Fruit fly (Drosophila melanogaster) whole organism, embryonic: ENCODE results near the gene CG14694.

ENCODE experiments used
- Adf1 ChIP-seq: fragments of 200-800 bp; sonication (Bioruptor generic); IDR thresholded peaks from 2 replicates; pipeline ENCODE4 v1.3.6; 2022; ENCODE audit warnings: missing biosample characterization, missing genetic modification characterization
- Antp ChIP-seq: fragments of 200-800 bp; sonication (Bioruptor generic); optimal IDR thresholded peaks from 3 replicates; lab custom pipeline; 2016; ENCODE audit warnings: missing biosample characterization, missing genetic modification characterization
- Blimp-1 ChIP-seq: fragments of 200-800 bp; sonication (Bioruptor generic); optimal IDR thresholded peaks from 3 replicates; lab custom pipeline; 2018; ENCODE audit warnings: missing biosample characterization, missing genetic modification characterization, mild to moderate bottlenecking, moderate library complexity, missing genetic modification reagents
- CG1233 ChIP-seq: fragments of 200-800 bp; sonication (Bioruptor generic); optimal IDR thresholded peaks from 4 replicates; lab custom pipeline; 2018; ENCODE audit warnings: missing biosample characterization, mild to moderate bottlenecking, missing genetic modification characterization
- CG12744 ChIP-seq: fragments of 200-800 bp; sonication (Bioruptor generic); optimal IDR thresholded peaks from 2 replicates; lab custom pipeline; 2016; ENCODE audit warnings: missing biosample characterization, missing genetic modification characterization
- CG13296 ChIP-seq: fragments of 200-800 bp; sonication (Bioruptor generic); optimal IDR thresholded peaks from 3 replicates; lab custom pipeline; 2018; ENCODE audit warnings: missing biosample characterization, mild to moderate bottlenecking, missing genetic modification characterization
- CG13424 ChIP-seq: fragments of 200-800 bp; sonication (Bioruptor generic); optimal IDR thresholded peaks from 2 replicates; lab custom pipeline; 2019; ENCODE audit warnings: missing biosample characterization, mild to moderate bottlenecking, missing genetic modification characterization, moderate library complexity
- CG14441 ChIP-seq: fragments of 200-800 bp; sonication (Bioruptor generic); IDR thresholded peaks from 2 replicates; pipeline ENCODE4 v1.3.6; 2022; ENCODE audit warnings: missing biosample characterization, missing genetic modification characterization
- CG15011 ChIP-seq: fragments of 200-800 bp; sonication (Bioruptor generic); optimal IDR thresholded peaks from 3 replicates; lab custom pipeline; 2018; ENCODE audit warnings: missing biosample characterization, mild to moderate bottlenecking, missing genetic modification characterization
- CG16779 ChIP-seq: fragments of 200-800 bp; sonication (Bioruptor generic); IDR thresholded peaks from 2 replicates; pipeline ENCODE4 v1.3.6; 2022; ENCODE audit warnings: missing biosample characterization, missing genetic modification characterization
- CG1832 ChIP-seq: fragments of 200-800 bp; sonication (Bioruptor generic); optimal IDR thresholded peaks from 2 replicates; lab custom pipeline; 2017; ENCODE audit warnings: missing biosample characterization, mild to moderate bottlenecking, missing genetic modification characterization, inconsistent platforms
- CG2120 ChIP-seq: fragments of 200-800 bp; sonication (Bioruptor generic); optimal IDR thresholded peaks from 3 replicates; lab custom pipeline; 2016; ENCODE audit warnings: missing biosample characterization, missing genetic modification characterization
- CG4424 ChIP-seq: fragments of 200-800 bp; sonication (Bioruptor generic); optimal IDR thresholded peaks from 3 replicates; lab custom pipeline; 2016; ENCODE audit warnings: missing biosample characterization, missing genetic modification characterization
- CG6854 ChIP-seq: fragments of 200-800 bp; sonication (Bioruptor generic); optimal IDR thresholded peaks from 3 replicates; lab custom pipeline; 2017; ENCODE audit warnings: missing biosample characterization, mild to moderate bottlenecking, missing genetic modification characterization
- CG8478 ChIP-seq: fragments of >200 bp; optimal IDR thresholded peaks from 2 replicates; lab custom pipeline; 2018
- Dbx ChIP-seq: fragments of 200-800 bp; sonication (Bioruptor generic); IDR thresholded peaks from 3 replicates; pipeline ENCODE4 v1.3.6; 2022; ENCODE audit warnings: missing biosample characterization, missing genetic modification characterization
- Eip74EF ChIP-seq, 2 experiments: fragments of 200-800 bp in 1 of 2; fragments of >200 bp in 1 of 2; sonication (Bioruptor generic) in 1 of 2; optimal IDR thresholded peaks; 2 replicates each; lab custom pipeline; 2017 to 2019; ENCODE audit warnings: missing biosample characterization in 2 of 2, missing genetic modification characterization in 2 of 2, mild to moderate bottlenecking in 1 of 2, moderate library complexity in 1 of 2
- Ets65A ChIP-seq: fragments of 200-800 bp; sonication (Bioruptor generic); peaks from one replicate; lab custom pipeline; 2016; ENCODE audit warnings: missing biosample characterization, missing genetic modification characterization
- HLH3B ChIP-seq: fragments of 200-800 bp; sonication (Bioruptor generic); IDR thresholded peaks from 2 replicates; pipeline ENCODE4 v1.3.6; 2022; ENCODE audit warnings: missing biosample characterization, missing genetic modification characterization
- HLH4C ChIP-seq: fragments of 200-800 bp; sonication (Bioruptor generic); IDR thresholded peaks from 3 replicates; pipeline ENCODE4 v1.3.6; 2022; ENCODE audit warnings: missing biosample characterization, missing genetic modification characterization; ENCODE audit not compliant: partially characterized antibody
- Hand ChIP-seq: fragments of 200-800 bp; sonication (Bioruptor generic); optimal IDR thresholded peaks from 2 replicates; lab custom pipeline; 2017; ENCODE audit warnings: mild to moderate bottlenecking, missing biosample characterization, missing genetic modification reagents, missing genetic modification characterization
- NFAT ChIP-seq: fragments of 200-800 bp; sonication (Bioruptor generic); IDR thresholded peaks from 2 replicates; pipeline ENCODE4 v1.3.6; 2022; ENCODE audit warnings: missing biosample characterization, missing genetic modification characterization
- Rfx ChIP-seq: fragments of 200-800 bp; sonication (Bioruptor generic); IDR thresholded peaks from 2 replicates; pipeline ENCODE4 v1.3.6; 2022; ENCODE audit warnings: missing biosample characterization, missing genetic modification characterization
- Trl ChIP-seq, 3 experiments: fragments of >200 bp in 2 of 3; fragments of 200-800 bp in 1 of 3; sonication (Bioruptor generic) in 1 of 3; optimal IDR thresholded peaks; 2 replicates in 1 of 3; 3 replicates in 2 of 3; lab custom pipeline; 2016 to 2017; ENCODE audit warnings: missing biosample characterization in 1 of 3, missing genetic modification characterization in 1 of 3
- Xrp1 ChIP-seq: fragments of 200-800 bp; sonication (Bioruptor generic); IDR thresholded peaks from 2 replicates; pipeline ENCODE4 v1.3.6; 2022; ENCODE audit warnings: missing biosample characterization, missing genetic modification characterization
- bowl ChIP-seq: fragments of 200-800 bp; sonication (Bioruptor generic); IDR thresholded peaks from 2 replicates; pipeline ENCODE4 v1.3.6; 2022; ENCODE audit warnings: missing biosample characterization, missing genetic modification characterization
- br ChIP-seq: fragments of >200 bp; optimal IDR thresholded peaks from 2 replicates; lab custom pipeline; 2017
- bsh ChIP-seq, 2 experiments: fragments of 200-800 bp; sonication (Bioruptor generic); optimal IDR thresholded peaks; 2 replicates each; lab custom pipeline; 2017 to 2018; ENCODE audit warnings: mild to moderate bottlenecking in 2 of 2, missing biosample characterization in 2 of 2, missing genetic modification characterization in 2 of 2, moderate library complexity in 1 of 2
- chm ChIP-seq: fragments of 200-800 bp; sonication (Bioruptor generic); IDR thresholded peaks from 2 replicates; pipeline ENCODE4 v1.3.6; 2022; ENCODE audit warnings: missing biosample characterization, missing genetic modification characterization
- ci ChIP-seq: fragments of 200-800 bp; sonication (Bioruptor generic); IDR thresholded peaks from 3 replicates; pipeline ENCODE4 v1.3.6; 2022; ENCODE audit warnings: missing biosample characterization, missing genetic modification characterization
- hkb ChIP-seq, 2 experiments: fragments of 200-800 bp in 1 of 2; fragments of >200 bp in 1 of 2; sonication (Bioruptor generic) in 1 of 2; IDR thresholded peaks in 1 of 2; optimal IDR thresholded peaks in 1 of 2; 2 replicates each; pipeline versions ENCODE4 v1.3.6 to Lab custom; 2017 to 2022; ENCODE audit warnings: missing biosample characterization in 1 of 2, missing genetic modification characterization in 1 of 2
- kni ChIP-seq: fragments of 200-800 bp; sonication (Bioruptor generic); optimal IDR thresholded peaks from 3 replicates; lab custom pipeline; 2017; ENCODE audit warnings: mild to moderate bottlenecking, missing biosample characterization, missing genetic modification reagents, missing genetic modification characterization
- lbe ChIP-seq: fragments of 200-800 bp; sonication (Bioruptor generic); optimal IDR thresholded peaks from 2 replicates; lab custom pipeline; 2016; ENCODE audit warnings: missing biosample characterization, mild to moderate bottlenecking, missing genetic modification characterization
- lmd ChIP-seq: fragments of 200-800 bp; sonication (Bioruptor generic); IDR thresholded peaks from 2 replicates; pipeline ENCODE4 v1.3.6; 2022; ENCODE audit warnings: missing biosample characterization, missing genetic modification characterization
- lov ChIP-seq, 2 experiments: fragments of 200-800 bp in 1 of 2; fragments of >200 bp in 1 of 2; sonication (Bioruptor generic) in 1 of 2; IDR thresholded peaks in 1 of 2; optimal IDR thresholded peaks in 1 of 2; 2 replicates in 1 of 2; 3 replicates in 1 of 2; pipeline versions ENCODE4 v1.3.6 to Lab custom; 2017 to 2022; ENCODE audit warnings: missing biosample characterization in 1 of 2, missing genetic modification characterization in 1 of 2
- mirr ChIP-seq: fragments of 200-800 bp; sonication (Bioruptor generic); optimal IDR thresholded peaks from 3 replicates; lab custom pipeline; 2018; ENCODE audit warnings: missing biosample characterization, mild to moderate bottlenecking, missing genetic modification characterization
- peb ChIP-seq: fragments of 200-800 bp; sonication (Bioruptor generic); IDR thresholded peaks from 2 replicates; pipeline ENCODE4 v1.3.6; 2022; ENCODE audit warnings: missing biosample characterization, missing genetic modification characterization
- prd ChIP-seq, 3 experiments: fragments of >200 bp in 2 of 3; fragments of 200-800 bp in 1 of 3; sonication (Bioruptor generic) in 1 of 3; optimal IDR thresholded peaks in 2 of 3; IDR thresholded peaks in 1 of 3; 2 replicates in 2 of 3; 3 replicates in 1 of 3; pipeline versions ENCODE4 v1.3.6 to Lab custom; 2017 to 2022; ENCODE audit warnings: missing biosample characterization in 1 of 3, missing genetic modification characterization in 1 of 3
- ranshi ChIP-seq: fragments of 200-800 bp; sonication (Bioruptor generic); IDR thresholded peaks from 2 replicates; pipeline ENCODE4 v1.3.6; 2022; ENCODE audit warnings: missing biosample characterization, missing genetic modification characterization
- rib ChIP-seq: fragments of 200-800 bp; sonication (Bioruptor generic); IDR thresholded peaks from 2 replicates; pipeline ENCODE4 v1.3.6; 2022; ENCODE audit warnings: missing biosample characterization, missing genetic modification characterization
- sob ChIP-seq: fragments of 200-800 bp; sonication (Bioruptor generic); IDR thresholded peaks from 2 replicates; pipeline ENCODE4 v1.3.6; 2022; ENCODE audit warnings: missing biosample characterization, missing genetic modification characterization
- sug ChIP-seq: fragments of 200-800 bp; optimal IDR thresholded peaks from 2 replicates; lab custom pipeline; 2019; ENCODE audit warnings: missing biosample characterization, mild to moderate bottlenecking, missing genetic modification characterization, moderate library complexity
- tap ChIP-seq: fragments of 200-800 bp; optimal IDR thresholded peaks from 3 replicates; lab custom pipeline; 2019; ENCODE audit warnings: missing biosample characterization, mild to moderate bottlenecking, missing genetic modification characterization, moderate library complexity
- unpg ChIP-seq: fragments of 200-800 bp; sonication (Bioruptor generic); optimal IDR thresholded peaks from 3 replicates; lab custom pipeline; 2018; ENCODE audit warnings: missing biosample characterization, mild to moderate bottlenecking, missing genetic modification characterization, moderate library complexity
- wek ChIP-seq: fragments of 200-800 bp; sonication (Bioruptor generic); optimal IDR thresholded peaks from 3 replicates; lab custom pipeline; 2018; ENCODE audit warnings: missing biosample characterization, mild to moderate bottlenecking, missing genetic modification characterization, moderate library complexity
- zen2 ChIP-seq: fragments of 200-800 bp; sonication (Bioruptor generic); IDR thresholded peaks from 3 replicates; pipeline ENCODE4 v1.3.6; 2022; ENCODE audit warnings: missing biosample characterization, missing genetic modification characterization; ENCODE audit not compliant: partially characterized antibody

Gene CG14694

DNA sequence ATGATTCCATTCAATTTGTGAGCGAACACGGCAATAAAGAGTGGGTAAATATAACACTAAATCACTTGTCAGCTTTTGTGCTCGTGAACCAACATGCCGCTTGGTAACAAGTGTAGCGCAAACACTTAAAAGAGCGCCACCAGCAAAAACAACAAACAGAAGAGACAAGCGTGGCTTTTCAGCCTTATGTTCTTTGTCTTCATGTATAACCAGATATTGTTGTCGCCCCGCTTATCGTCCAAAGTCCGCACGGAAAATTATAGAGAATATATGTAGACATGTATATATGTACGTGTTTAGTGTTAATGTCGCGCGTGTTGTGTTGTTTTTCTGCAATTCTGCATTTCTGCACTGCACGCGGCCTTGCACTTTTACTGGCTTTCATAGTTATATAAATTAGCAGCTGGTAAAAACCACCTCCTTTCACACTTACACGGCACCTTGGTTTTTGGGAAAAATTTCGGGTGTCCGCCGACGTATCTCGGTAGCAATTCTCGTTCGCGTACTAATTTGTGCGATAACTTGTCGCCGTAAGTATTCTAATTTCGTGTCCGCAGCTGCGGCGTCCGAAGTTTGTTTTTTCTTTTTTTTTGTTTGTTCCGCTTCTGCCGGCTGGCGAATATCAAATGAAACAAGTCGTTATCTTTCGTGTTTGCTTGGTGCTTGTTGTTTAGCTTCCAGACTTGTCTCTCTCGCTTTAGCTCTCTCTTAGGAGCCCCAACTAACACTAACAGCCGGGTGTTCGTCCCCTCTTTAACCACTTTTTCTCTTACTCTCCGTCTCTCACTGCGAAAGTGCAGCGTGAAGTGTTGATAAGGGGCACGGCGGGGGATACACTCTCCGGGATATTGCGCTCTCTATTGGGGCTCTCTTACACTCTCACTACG lies 29.3 kb upstream of the CG14694 start (continued):
- TF ChIP-seq mirr (GFP tag; lab: Kevin White, UChicago) (peak; percentile 82), ci (GFP tag; lab: Robert Waterston, UW) (peak; percentile 77), CG4424 (GFP tag; lab: Kevin White, UChicago) (peak; percentile 16), lmd (GFP tag; lab: Robert Waterston, UW) (peak; percentile 47; the same call in 1 of the 2 replicates), Antp (GFP tag; lab: Kevin White, UChicago) (peak; percentile 31), CG16779 (GFP tag; lab: Robert Waterston, UW) (peak; percentile 28; the same call in 1 of the 2 replicates), CG14441 (GFP tag; lab: Robert Waterston, UW) (peak; percentile 38; the same call in 1 of the 2 replicates), sob (GFP tag; lab: Robert Waterston, UW) (peak; percentile 6; the same call in 1 of the 2 replicates), Xrp1 (peak; percentile 19; the same call in 1 of the 2 replicates), Trl (optimal IDR thresholded peaks at IDR 0.05; lab: Kevin White, UChicago) (peak; percentile 96 to 97), Trl (GFP tag; optimal IDR thresholded peaks at IDR 0.05; lab: Kevin White, UChicago) (no peak), NFAT (GFP tag; lab: Robert Waterston, UW) (peak; percentile 78), ranshi (GFP tag; lab: Robert Waterston, UW) (no peak; the same call in 1 of the 2 replicates), unpg (GFP tag; lab: Kevin White, UChicago) (peak; percentile 35), prd (optimal IDR thresholded peaks at IDR 0.05; lab: Kevin White, UChicago) (no peak), prd (GFP tag; IDR thresholded peaks at IDR 0.05; lab: Robert Waterston, UW) (peak; percentile 41; the same call in 1 of the 3 replicates), zen2 (peak; percentile 66), CG12744 (GFP tag; lab: Kevin White, UChicago) (peak; percentile 6), CG2120 (GFP tag; lab: Kevin White, UChicago) (peak; percentile 43), Blimp-1 (GFP tag; lab: Kevin White, UChicago) (no peak), HLH4C (GFP tag; lab: Robert Waterston, UW) (no peak), peb (GFP tag; lab: Robert Waterston, UW) (no peak), CG15011 (GFP tag; lab: Kevin White, UChicago) (peak; percentile 2), bowl (no peak), rib (GFP tag; lab: Robert Waterston, UW) (peak; percentile 26; the same call in 1 of the 2 replicates), br (no peak), CG6854 (GFP tag; lab: Kevin White, UChicago) (no peak), Dbx (GFP tag; lab: Robert Waterston, UW) (peak; percentile 59; the same call in 2 of the 3 replicates), Rfx (GFP tag; lab: Robert Waterston, UW) (peak; percentile 80), CG13424 (tag; lab: Kevin White, UChicago) (peak; percentile 15), lbe (GFP tag; lab: Kevin White, UChicago) (peak; percentile 57), Adf1 (GFP tag; lab: Robert Waterston, UW) (peak; percentile 52; the same call in 1 of the 2 replicates), kni (GFP tag; lab: Kevin White, UChicago) (peak; percentile 23), CG1832 (GFP tag; lab: Kevin White, UChicago) (no peak), CG13296 (GFP tag; lab: Kevin White, UChicago) (peak; percentile 34), tap (peak; percentile 10), Hand (GFP tag; lab: Kevin White, UChicago) (peak; percentile 44), CG8478 (lab: Kevin White, UChicago) (no peak), HLH3B (GFP tag; lab: Robert Waterston, UW) (peak; percentile 48), chm (GFP tag; lab: Robert Waterston, UW) (peak; percentile 62), sug (tag; lab: Kevin White, UChicago) (peak; percentile 51), lov (optimal IDR thresholded peaks at IDR 0.05; lab: Kevin White, UChicago) (no peak), lov (GFP tag; IDR thresholded peaks at IDR 0.05; lab: Robert Waterston, UW) (peak; percentile 61; the same call in 1 of the 3 replicates), Ets65A (peak; percentile 91), hkb (optimal IDR thresholded peaks at IDR 0.05; lab: Kevin White, UChicago) (no peak), hkb (GFP tag; IDR thresholded peaks at IDR 0.05; lab: Robert Waterston, UW) (peak; percentile 44; the same call in 1 of the 2 replicates), Eip74EF (GFP tag; optimal IDR thresholded peaks at IDR 0.05; lab: Kevin White, UChicago) (peak in 1 of 2 experiments; percentile 32), CG1233 (no peak), bsh (GFP tag; optimal IDR thresholded peaks at IDR 0.05; lab: Kevin White, UChicago) (peak; percentile 4 to 82), wek (GFP tag; lab: Kevin White, UChicago) (peak; percentile 19)
